Fruit fly (Drosophila melanogaster) whole organism, larva: ENCODE results near the gene CG34011.

Experiments
- noc ChIP-seq: fragments of 200-800 bp; sonication (Bioruptor generic); optimal IDR thresholded peaks from 3 replicates; lab custom pipeline; 2019; ENCODE audit warnings: missing biosample characterization, mild to moderate bottlenecking, missing genetic modification characterization, moderate library complexity

CG34011 gene

dm6 chr2L:5766042-5766441, 49.5 kb downstream of the CG34011 start, which contains the start of gene obst-E:
obst-E (minus strand) TSS chr2L:5766142.
- no peak for TF ChIP-seq noc (tag; lab: Kevin White, UChicago)

- no peak for TF ChIP-seq noc (tag; lab: Kevin White, UChicago)
These were observed 50.1 kb downstream of the CG34011 start for dm6 chr2L:5766498-5767008.
